Fruit fly (Drosophila melanogaster) S2 (cell line): Measurements from ENCODE around the gene CG4565.

Experiments
- CG8478 ChIP-seq: fragments of >200 bp; optimal IDR thresholded peaks from 2 replicates; lab custom pipeline; 2018
- CTCF ChIP-seq, 2 experiments: fragments of >200 bp; optimal IDR thresholded peaks; 2 replicates each; lab custom pipeline; 2018

dm6 chr3R:10856618-10857017 is 4.1 kb downstream of the CG4565 start, which contains the start of gene CG4570:
- TF ChIP-seq CTCF (optimal IDR thresholded peaks at IDR 0.05; lab: Kevin White, UChicago): no peak
- TF ChIP-seq CG8478: no peak
